Worm (Caenorhabditis elegans): ENCODE measurements around the gene C27H6.9.

Gene C27H6.9

ce11 chrV:10018291-10018690, 35.6 kb downstream of the C27H6.9 start:
- no peak for TF ChIP-seq egl-43 (GFP tag; IDR thresholded peaks at IDR 0.05)
- TF ChIP-seq unc-130 (GFP tag; optimal IDR thresholded peaks at IDR 0.05), result peak; percentile 98
- TF ChIP-seq egl-27 (tag; optimal IDR thresholded peaks at IDR 0.05), result no peak
- TF ChIP-seq lin-38 (GFP tag; IDR thresholded peaks at IDR 0.05), result peak; percentile 43
- TF ChIP-seq lin-1 (GFP tag; IDR thresholded peaks at IDR 0.05), result no peak
- peak in 1 of 2 experiments; percentile 81 for TF ChIP-seq unc-62 (GFP tag; optimal IDR thresholded peaks at IDR 0.05 in 1 of 2)
- TF ChIP-seq unc-62 (tag; optimal IDR thresholded peaks at IDR 0.05), result no peak
- TF ChIP-seq mes-2 (tag; optimal IDR thresholded peaks at IDR 0.05; ENCODE audit: poor library complexity, severe bottlenecking), result no peak
- peak; percentile 43 for TF ChIP-seq F49E8.2 (tag; optimal IDR thresholded peaks at IDR 0.05; ENCODE audit: borderline replicate concordance)

ce11 chrV:10019083-10019624, 36.5 kb downstream of the C27H6.9 start:
- no peak for TF ChIP-seq ctbp-1 (GFP tag; IDR thresholded peaks at IDR 0.05)
- no peak for TF ChIP-seq rbr-2 (tag; optimal IDR thresholded peaks at IDR 0.05)
- TF ChIP-seq daf-19 (GFP tag; conservative IDR thresholded peaks at IDR 0.05), result 0 out of 2 replicates have a peak, but pooled peaks have one; percentile 23
- no peak for TF ChIP-seq unc-130 (GFP tag; optimal IDR thresholded peaks at IDR 0.05)
- TF ChIP-seq zip-11 (GFP tag; IDR thresholded peaks at IDR 0.05), result no peak
- TF ChIP-seq lin-38 (GFP tag; IDR thresholded peaks at IDR 0.05), result peak; percentile 21; the same call in 1 of the 2 replicates
- no peak for TF ChIP-seq mdl-1 (tag; optimal IDR thresholded peaks at IDR 0.05)
- TF ChIP-seq D1046.2 (GFP tag; IDR thresholded peaks at IDR 0.05), result 0 out of 2 replicates have a peak, but pooled peaks have one; percentile 25
- TF ChIP-seq zip-2 (tag; optimal IDR thresholded peaks at IDR 0.05), result no peak
- TF ChIP-seq ces-1 (GFP tag; optimal IDR thresholded peaks at IDR 0.05), result no peak
- TF ChIP-seq F10B5.3 (tag; optimal IDR thresholded peaks at IDR 0.05), result no peak
- 0 out of 2 replicates have a peak, but pooled peaks have one; percentile 18 for TF ChIP-seq vab-7 (GFP tag; IDR thresholded peaks at IDR 0.05)
- TF ChIP-seq saeg-2 (GFP tag; IDR thresholded peaks at IDR 0.05), result 0 out of 2 replicates have a peak, but pooled peaks have one; percentile 42
- TF ChIP-seq set-16 (GFP tag; IDR thresholded peaks at IDR 0.05), result no peak
- no peak for TF ChIP-seq snpc-4 (tag; optimal IDR thresholded peaks at IDR 0.05)
- no peak for TF ChIP-seq lin-1 (GFP tag; IDR thresholded peaks at IDR 0.05)
- no peak for TF ChIP-seq ceh-32 (tag; optimal IDR thresholded peaks at IDR 0.05; ENCODE audit: poor library complexity)
- TF ChIP-seq zag-1 (tag; optimal IDR thresholded peaks at IDR 0.05), result no peak

ce11 chrV:10019934-10020333, 37.3 kb downstream of the C27H6.9 start:
- TF ChIP-seq ceh-20 (GFP tag; IDR thresholded peaks at IDR 0.05), result no peak
- TF ChIP-seq Y75B8A.6 (GFP tag; IDR thresholded peaks at IDR 0.05), result no peak
- TF ChIP-seq zip-2 (tag; optimal IDR thresholded peaks at IDR 0.05), result no peak
- TF ChIP-seq Y48G9A.11 (GFP tag; IDR thresholded peaks at IDR 0.05), result no peak
- TF ChIP-seq daf-16 (GFP tag; optimal IDR thresholded peaks at IDR 0.05), result peak in 1 of 2 experiments; percentile 63
- peak; percentile 85 for TF ChIP-seq daf-16 (tag; optimal IDR thresholded peaks at IDR 0.05)
- no peak for TF ChIP-seq sdz-12 (GFP tag; optimal IDR thresholded peaks at IDR 0.05)
- no peak for TF ChIP-seq lin-29 (GFP tag; IDR thresholded peaks at IDR 0.05)
- no peak for TF ChIP-seq dmd-9 (GFP tag; IDR thresholded peaks at IDR 0.05)
- TF ChIP-seq daf-8 (GFP tag; IDR thresholded peaks at IDR 0.05), result no peak
- TF ChIP-seq lin-13 (GFP tag; optimal IDR thresholded peaks at IDR 0.05), result no peak
- TF ChIP-seq dve-1 (tag; optimal IDR thresholded peaks at IDR 0.05; ENCODE audit: insufficient read depth), result no peak
- no peak for TF ChIP-seq zfp-3 (GFP tag; conservative IDR thresholded peaks at IDR 0.05)
- no peak for TF ChIP-seq jun-1 (tag; optimal IDR thresholded peaks at IDR 0.05)
- no peak for TF ChIP-seq nhr-10 (tag; optimal IDR thresholded peaks at IDR 0.05)
- TF ChIP-seq ces-1 (GFP tag; optimal IDR thresholded peaks at IDR 0.05), result no peak
- peak in 1 of 2 experiments; percentile 36 for TF ChIP-seq hif-1 (tag; optimal IDR thresholded peaks at IDR 0.05)
- no peak for TF ChIP-seq R02D3.7 (tag; optimal IDR thresholded peaks at IDR 0.05)
- no peak for TF ChIP-seq pqm-1 (tag; optimal IDR thresholded peaks at IDR 0.05)
- no peak for TF ChIP-seq nhr-111 (GFP tag; optimal IDR thresholded peaks at IDR 0.05)
- TF ChIP-seq lin-1 (GFP tag; IDR thresholded peaks at IDR 0.05), result no peak
- TF ChIP-seq duxl-1 (tag; optimal IDR thresholded peaks at IDR 0.05; ENCODE audit: poor library complexity), result no peak
- TF ChIP-seq snpc-4 (tag; optimal IDR thresholded peaks at IDR 0.05), result no peak
- no peak for TF ChIP-seq zfp-2 (tag; optimal IDR thresholded peaks at IDR 0.05)
- TF ChIP-seq T26A8.4 (GFP tag; IDR thresholded peaks at IDR 0.05), result no peak
- no peak for TF ChIP-seq lim-7 (GFP tag; IDR thresholded peaks at IDR 0.05)
- TF ChIP-seq ama-1 (optimal IDR thresholded peaks at IDR 0.05), result peak; percentile 0
- no peak for TF ChIP-seq ctbp-1 (GFP tag; IDR thresholded peaks at IDR 0.05)
- no peak for TF ChIP-seq nhr-28 (tag; optimal IDR thresholded peaks at IDR 0.05)

Data from whole organism, L4 larva.